Worm (Caenorhabditis elegans): Measurements from ENCODE around the gene egas-4.

The egas-4 gene

DNA sequence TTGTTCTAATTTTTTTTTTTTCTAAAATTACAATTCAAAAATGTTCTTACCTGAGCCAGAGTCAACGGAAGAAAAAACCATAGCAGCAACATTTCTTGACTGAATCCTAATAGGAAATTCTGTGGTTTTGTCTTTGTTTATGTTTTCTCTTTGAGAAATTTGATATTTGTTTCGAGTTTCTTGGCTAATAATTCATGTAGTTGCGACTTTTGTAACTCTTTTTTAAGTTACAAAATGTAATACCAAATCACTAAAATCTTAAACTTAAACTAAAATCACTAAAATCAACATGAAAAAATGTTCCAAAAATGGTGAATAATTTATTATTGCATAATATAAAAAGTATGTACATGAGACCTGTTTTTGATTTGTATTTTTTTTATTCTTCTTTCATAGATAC, at the start of gene egas-4:
Gene egas-4 (minus strand): TSS at position 101 of the 400 bp plus-strand sequence.
- TF ChIP-seq hlh-15 (tag; optimal IDR thresholded peaks at IDR 0.05) (no peak), gmeb-2 (tag; optimal IDR thresholded peaks at IDR 0.05) (no peak)

- no peak for TF ChIP-seq eyg-1 (tag; optimal IDR thresholded peaks at IDR 0.05)
- TF ChIP-seq F13H6.1 (tag; optimal IDR thresholded peaks at IDR 0.05), result no peak
- no peak for TF ChIP-seq rnt-1 (tag; optimal IDR thresholded peaks at IDR 0.05)
- TF ChIP-seq ceh-31 (tag; optimal IDR thresholded peaks at IDR 0.05), result no peak
Measured at ce11 chrIV:7543662-7544061, 46.0 kb upstream of the egas-4 start.

DNA sequence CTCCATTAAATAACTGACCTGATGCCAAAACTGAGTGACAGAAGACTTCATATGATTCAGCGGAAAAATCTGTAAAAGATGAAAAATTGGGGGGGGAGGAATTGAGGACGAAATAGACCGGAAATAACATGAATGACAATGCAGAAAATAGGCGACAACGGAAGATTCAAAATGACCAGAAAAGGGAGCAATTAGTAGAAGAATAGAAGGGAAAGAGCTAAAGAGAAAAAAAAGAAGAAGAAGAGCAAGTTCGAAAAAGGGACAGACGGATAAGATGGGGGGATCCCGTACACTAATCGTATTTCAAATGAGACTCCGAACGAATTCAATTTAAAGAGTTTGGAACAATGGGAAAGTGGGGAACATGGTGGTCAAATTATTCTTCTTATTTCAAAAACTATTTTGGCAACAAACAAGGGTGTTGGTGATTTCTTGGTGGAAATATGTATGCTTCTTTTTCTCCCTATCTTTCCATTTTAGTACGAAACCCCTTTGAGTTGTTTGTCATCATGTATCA, 44.9 kb upstream of the egas-4 start, which contains the start of gene R05G6.10:
Gene R05G6.10 (minus strand): TSS at position 51 of the 517 bp plus-strand sequence.
- TF ChIP-seq ceh-6 (GFP tag; optimal IDR thresholded peaks at IDR 0.05) (no peak), unc-42 (tag; optimal IDR thresholded peaks at IDR 0.05) (peak; percentile 92)

ce11 chrIV:7532360-7532759, 34.7 kb upstream of the egas-4 start, which contains the start of gene R05G6.1:
R05G6.1 (plus strand) TSS chrIV:7532660.
- TF ChIP-seq che-1 (tag; optimal IDR thresholded peaks at IDR 0.05) (no peak), lin-11 (tag; optimal IDR thresholded peaks at IDR 0.05) (no peak), K09A11.1 (tag; optimal IDR thresholded peaks at IDR 0.05; ENCODE audit: insufficient read depth) (no peak), Y22D7AL.16 (tag; optimal IDR thresholded peaks at IDR 0.05) (no peak), ceh-24 (tag; optimal IDR thresholded peaks at IDR 0.05) (no peak)

DNA sequence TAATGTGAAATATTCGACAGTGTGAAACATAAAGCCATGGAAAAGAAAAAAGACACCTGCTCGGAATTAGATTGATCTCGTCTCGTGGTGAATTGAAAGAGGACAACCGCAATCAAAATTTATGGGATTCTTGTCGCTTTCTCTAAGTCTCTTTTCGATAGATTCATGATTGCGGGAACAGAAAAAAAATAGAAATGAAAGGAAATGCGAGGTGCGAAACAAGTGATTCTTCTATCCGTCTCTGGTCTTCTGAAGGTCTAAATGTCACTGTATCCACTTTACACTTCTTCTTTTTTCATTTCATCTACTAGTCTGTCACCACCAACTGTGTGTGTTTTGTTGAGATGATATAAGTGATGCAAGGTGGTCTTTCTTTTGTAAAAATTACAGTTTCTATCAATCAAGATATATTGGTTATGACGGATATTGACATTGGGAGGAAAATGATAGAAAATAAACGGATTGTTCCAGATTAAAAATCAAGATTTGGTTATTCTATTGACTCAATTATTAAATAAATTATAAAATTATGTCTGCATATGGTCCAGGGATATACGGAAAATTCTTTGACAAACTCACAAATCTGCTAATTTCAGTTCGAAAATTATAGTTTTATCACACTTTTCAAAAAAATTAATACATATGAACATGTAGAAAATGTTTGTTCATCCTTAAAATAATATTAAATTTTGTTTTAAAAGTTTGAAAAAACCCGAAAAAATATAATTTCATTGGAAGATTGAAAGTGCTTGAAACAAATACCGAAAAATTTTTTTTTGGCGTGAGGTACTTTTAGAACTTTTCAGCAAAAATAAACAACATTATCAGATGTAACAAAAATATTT, 32.8 kb upstream of the egas-4 start:
- TF ChIP-seq hlh-30 (tag; optimal IDR thresholded peaks at IDR 0.05; ENCODE audit: insufficient read depth) (no peak), pat-9 (tag; optimal IDR thresholded peaks at IDR 0.05) (no peak), eyg-1 (tag; optimal IDR thresholded peaks at IDR 0.05) (no peak), ttx-3 (tag; optimal IDR thresholded peaks at IDR 0.05) (no peak), fkh-6 (tag; optimal IDR thresholded peaks at IDR 0.05) (no peak), syd-9 (tag; optimal IDR thresholded peaks at IDR 0.05) (no peak), ama-1 (optimal IDR thresholded peaks at IDR 0.05) (no peak), unc-55 (GFP tag; optimal IDR thresholded peaks at IDR 0.05) (no peak), unc-86 (tag; optimal IDR thresholded peaks at IDR 0.05) (no peak), ceh-6 (GFP tag; optimal IDR thresholded peaks at IDR 0.05) (no peak), pag-3 (tag; optimal IDR thresholded peaks at IDR 0.05; ENCODE audit: borderline replicate concordance) (no peak), nfya-1 (tag; optimal IDR thresholded peaks at IDR 0.05) (no peak), ceh-9 (tag; optimal IDR thresholded peaks at IDR 0.05) (no peak), ceh-18 (tag; optimal IDR thresholded peaks at IDR 0.05) (no peak)

- TF ChIP-seq C38D4.7 (GFP tag; optimal IDR thresholded peaks at IDR 0.05) (no peak), npax-4 (tag; optimal IDR thresholded peaks at IDR 0.05) (no peak), hlh-8 (tag; optimal IDR thresholded peaks at IDR 0.05) (no peak), ceh-22 (tag; optimal IDR thresholded peaks at IDR 0.05) (no peak), hlh-30 (tag; optimal IDR thresholded peaks at IDR 0.05; ENCODE audit: insufficient read depth) (no peak), pha-2 (tag; optimal IDR thresholded peaks at IDR 0.05) (no peak), ama-1 (optimal IDR thresholded peaks at IDR 0.05) (no peak), madf-2 (tag; optimal IDR thresholded peaks at IDR 0.05) (no peak), ceh-19 (GFP tag; optimal IDR thresholded peaks at IDR 0.05) (no peak)
Measured at ce11 chrIV:7523744-7524143, 26.1 kb upstream of the egas-4 start.

Data from whole organism, late embryonic.